Worm (Caenorhabditis elegans): ENCODE results near the gene gba-1.

DNA sequence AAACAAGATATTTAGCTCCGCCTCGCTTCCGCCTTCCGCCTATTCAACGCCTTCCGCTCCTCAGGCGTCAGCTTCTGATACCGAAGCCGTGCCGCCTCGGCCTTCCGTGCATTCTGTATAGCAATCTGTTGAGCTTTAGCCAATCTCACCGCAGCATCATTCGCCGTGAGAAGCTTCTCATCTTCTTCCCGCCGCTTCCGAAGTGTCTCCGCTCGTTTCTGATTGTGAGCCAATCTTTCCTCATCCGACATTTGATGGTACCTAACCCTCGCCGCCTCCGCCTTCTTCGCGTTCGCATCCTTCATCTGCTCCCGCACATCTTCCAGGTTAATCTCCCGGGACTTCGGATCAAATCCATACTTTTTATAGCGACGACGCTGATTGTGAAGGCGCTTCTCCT, 39.0 kb downstream of the gba-1 start:
- TF ChIP-seq zip-4 (GFP tag; optimal IDR thresholded peaks at IDR 0.05) (no peak), lsy-2 (tag; optimal IDR thresholded peaks at IDR 0.05) (no peak), nhr-28 (tag; optimal IDR thresholded peaks at IDR 0.05) (no peak), nhr-84 (tag; optimal IDR thresholded peaks at IDR 0.05) (no peak), elt-3 (tag; optimal IDR thresholded peaks at IDR 0.05) (no peak), dpl-1 (GFP tag; optimal IDR thresholded peaks at IDR 0.05) (no peak)

Measured in whole organism, L1 larva.